Worm (Caenorhabditis elegans): ENCODE results near the gene Y94H6A.5.

Y94H6A.5 gene

DNA sequence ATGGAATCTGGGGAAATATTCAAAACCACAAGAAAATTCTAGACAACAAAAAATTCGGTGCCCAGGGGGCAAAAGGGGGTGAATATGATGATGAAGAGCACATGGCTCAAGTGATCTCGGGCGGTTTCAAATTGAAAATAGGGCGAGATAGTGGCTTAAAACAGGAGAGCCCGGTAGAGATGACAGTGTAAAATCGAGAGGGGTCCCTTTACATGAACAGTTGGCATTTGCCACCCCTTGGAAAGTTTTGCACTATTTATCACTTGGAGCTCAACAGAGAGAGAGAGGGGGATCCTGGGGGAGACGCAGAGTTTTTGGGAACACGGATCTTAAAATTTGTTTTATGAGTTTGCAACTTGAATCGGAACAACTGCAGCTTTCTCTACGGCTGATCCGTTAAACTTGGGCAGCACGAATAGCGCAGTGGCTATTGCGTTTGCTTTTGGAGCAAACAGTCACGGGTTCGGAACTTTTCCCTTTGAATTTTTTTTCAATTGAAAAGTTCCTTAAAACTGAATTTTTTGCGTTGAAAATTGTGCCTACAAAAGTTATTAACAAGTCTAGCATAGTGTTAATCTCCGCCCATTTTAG is 38.3 kb downstream of the Y94H6A.5 start (continued):
- TF ChIP-seq egl-43 (GFP tag; IDR thresholded peaks at IDR 0.05) (peak; percentile 82), daf-16 (GFP tag; optimal IDR thresholded peaks at IDR 0.05) (peak; percentile 63 to 67), daf-16 (tag; optimal IDR thresholded peaks at IDR 0.05) (no peak), mxl-2 (GFP tag; conservative IDR thresholded peaks at IDR 0.05) (no peak), ZK546.5 (tag; optimal IDR thresholded peaks at IDR 0.05) (no peak), zip-11 (GFP tag; IDR thresholded peaks at IDR 0.05) (no peak), sdz-12 (GFP tag; optimal IDR thresholded peaks at IDR 0.05) (no peak), lir-3 (tag; optimal IDR thresholded peaks at IDR 0.05) (peak; percentile 13), ZK337.2 (GFP tag; IDR thresholded peaks at IDR 0.05) (no peak), saeg-2 (GFP tag; IDR thresholded peaks at IDR 0.05) (no peak), gei-8 (GFP tag; optimal IDR thresholded peaks at IDR 0.05) (peak; percentile 52), hif-1 (tag; optimal IDR thresholded peaks at IDR 0.05) (no peak), ceh-44 (GFP tag; IDR thresholded peaks at IDR 0.05) (no peak), mep-1 (tag; optimal IDR thresholded peaks at IDR 0.05) (no peak), egl-27 (tag; optimal IDR thresholded peaks at IDR 0.05) (no peak), mdt-29 (GFP tag; IDR thresholded peaks at IDR 0.05) (no peak), nhr-41 (GFP tag; IDR thresholded peaks at IDR 0.05) (no peak), php-3 (GFP tag; IDR thresholded peaks at IDR 0.05) (peak; percentile 62), snpc-4 (tag; optimal IDR thresholded peaks at IDR 0.05) (no peak), daf-8 (GFP tag; IDR thresholded peaks at IDR 0.05) (no peak), spr-1 (tag; optimal IDR thresholded peaks at IDR 0.05) (no peak), hmg-1.1 (GFP tag; IDR thresholded peaks at IDR 0.05) (0 out of 2 replicates have a peak, but pooled peaks have one; percentile 11), snpc-1.2 (GFP tag; IDR thresholded peaks at IDR 0.05) (no peak), ztf-11 (tag; optimal IDR thresholded peaks at IDR 0.05) (no peak), ceh-82 (tag; optimal IDR thresholded peaks at IDR 0.05) (no peak), arid-1 (GFP tag; conservative IDR thresholded peaks at IDR 0.05) (peak; percentile 78; the same call in 1 of the 2 replicates), cey-2 (tag; optimal IDR thresholded peaks at IDR 0.05; ENCODE audit: borderline replicate concordance, insufficient read depth) (no peak), lin-39 (tag; optimal IDR thresholded peaks at IDR 0.05) (no peak), T26A8.4 (GFP tag; IDR thresholded peaks at IDR 0.05) (no peak), ctbp-1 (GFP tag; IDR thresholded peaks at IDR 0.05) (no peak)

DNA sequence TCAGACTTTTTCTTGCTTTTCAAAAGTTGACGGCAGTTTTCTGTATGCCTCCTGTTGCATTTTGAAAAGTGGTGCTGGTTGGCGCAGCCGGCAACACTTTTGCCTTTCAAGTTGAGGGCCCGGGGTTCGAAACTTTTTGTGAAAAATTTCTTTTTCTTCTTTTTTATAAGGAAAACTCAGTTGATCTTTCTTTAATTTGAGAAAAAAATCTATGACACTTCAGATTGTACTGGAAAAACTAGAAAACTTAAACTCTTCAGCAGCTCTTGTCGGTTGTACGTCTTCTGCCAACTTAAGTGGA is 38.9 kb downstream of the Y94H6A.5 start:
- no peak for TF ChIP-seq spr-3 (GFP tag; optimal IDR thresholded peaks at IDR 0.05)
- peak; percentile 70 for TF ChIP-seq daf-19 (GFP tag; conservative IDR thresholded peaks at IDR 0.05)
- TF ChIP-seq pqm-1 (tag; optimal IDR thresholded peaks at IDR 0.05) = no peak
- no peak for TF ChIP-seq ztf-11 (tag; optimal IDR thresholded peaks at IDR 0.05)
- no peak for TF ChIP-seq nhr-25 (tag; optimal IDR thresholded peaks at IDR 0.05; ENCODE audit: borderline replicate concordance, insufficient read depth)
- 0 out of 2 replicates have a peak, but pooled peaks have one; percentile 55 for TF ChIP-seq nhr-42 (GFP tag; IDR thresholded peaks at IDR 0.05)
- TF ChIP-seq Y5F2A.4 (GFP tag; optimal IDR thresholded peaks at IDR 0.05) = peak; percentile 67
- TF ChIP-seq rbr-2 (tag; optimal IDR thresholded peaks at IDR 0.05) = no peak
- 0 out of 2 replicates have a peak, but pooled peaks have one; percentile 44 for TF ChIP-seq zip-11 (GFP tag; IDR thresholded peaks at IDR 0.05)
- TF ChIP-seq ztf-7 (tag; optimal IDR thresholded peaks at IDR 0.05) = no peak
- no peak for TF ChIP-seq lin-29 (GFP tag; IDR thresholded peaks at IDR 0.05)
- peak; percentile 86 for TF ChIP-seq lim-7 (GFP tag; IDR thresholded peaks at IDR 0.05)
- TF ChIP-seq egl-43 (GFP tag; IDR thresholded peaks at IDR 0.05) = peak; percentile 84
- 0 out of 2 replicates have a peak, but pooled peaks have one; percentile 38 for TF ChIP-seq mdt-29 (GFP tag; IDR thresholded peaks at IDR 0.05)
- TF ChIP-seq nhr-111 (GFP tag; optimal IDR thresholded peaks at IDR 0.05) = no peak
- peak; percentile 91 for TF ChIP-seq F44E2.7 (GFP tag; IDR thresholded peaks at IDR 0.05)
- 0 out of 2 replicates have a peak, but pooled peaks have one; percentile 48 for TF ChIP-seq daf-8 (GFP tag; IDR thresholded peaks at IDR 0.05)
- peak; percentile 70; the same call in 1 of the 2 replicates for TF ChIP-seq pha-4 (GFP tag; IDR thresholded peaks at IDR 0.05)
- TF ChIP-seq pha-4 (tag; optimal IDR thresholded peaks at IDR 0.05) = no peak
- peak; percentile 70; the same call in 1 of the 2 replicates for TF ChIP-seq Y105C5A.15 (GFP tag; IDR thresholded peaks at IDR 0.05)
- TF ChIP-seq mdl-1 (tag; optimal IDR thresholded peaks at IDR 0.05) = no peak
- TF ChIP-seq lin-1 (GFP tag; IDR thresholded peaks at IDR 0.05) = 0 out of 2 replicates have a peak, but pooled peaks have one; percentile 10
- TF ChIP-seq dmd-9 (GFP tag; IDR thresholded peaks at IDR 0.05) = 0 out of 2 replicates have a peak, but pooled peaks have one; percentile 52
- no peak for TF ChIP-seq ceh-82 (tag; optimal IDR thresholded peaks at IDR 0.05)
- TF ChIP-seq nhr-10 (tag; optimal IDR thresholded peaks at IDR 0.05) = no peak
- TF ChIP-seq cey-2 (tag; optimal IDR thresholded peaks at IDR 0.05; ENCODE audit: borderline replicate concordance, insufficient read depth) = no peak
- TF ChIP-seq madf-5 (GFP tag; IDR thresholded peaks at IDR 0.05) = peak; percentile 36 to 42; a peak in 1 of 4 replicates

All from whole organism, L4 larva.